Fruit fly (Drosophila melanogaster) whole organism, embryonic: Measurements from ENCODE around the gene CG14695.

ENCODE experiments used
- Adf1 ChIP-seq: fragments of 200-800 bp; sonication (Bioruptor generic); IDR thresholded peaks from 2 replicates; pipeline ENCODE4 v1.3.6; 2022; ENCODE audit warnings: missing biosample characterization, missing genetic modification characterization
- CG10147 ChIP-seq: fragments of 200-800 bp; sonication (Bioruptor generic); optimal IDR thresholded peaks from 2 replicates; lab custom pipeline; 2019; ENCODE audit warnings: missing biosample characterization, mild to moderate bottlenecking, missing genetic modification characterization, moderate library complexity
- CG10274 ChIP-seq: fragments of 200-800 bp; sonication (Bioruptor generic); optimal IDR thresholded peaks from 3 replicates; lab custom pipeline; 2017; ENCODE audit warnings: missing biosample characterization, mild to moderate bottlenecking, missing genetic modification characterization
- CG12155 ChIP-seq: fragments of 200-800 bp; sonication (Bioruptor generic); optimal IDR thresholded peaks from 3 replicates; lab custom pipeline; 2016; ENCODE audit warnings: missing biosample characterization, missing genetic modification characterization
- CG13123 ChIP-seq: fragments of 200-800 bp; sonication (Bioruptor generic); optimal IDR thresholded peaks from 2 replicates; lab custom pipeline; 2016; ENCODE audit warnings: missing biosample characterization, missing genetic modification characterization
- CG15514 ChIP-seq: fragments of 200-800 bp; sonication (Bioruptor generic); optimal IDR thresholded peaks from 3 replicates; lab custom pipeline; 2017; ENCODE audit warnings: missing biosample characterization, missing genetic modification characterization, mild to moderate bottlenecking, moderate library complexity, missing genetic modification reagents
- CG1603 ChIP-seq: fragments of 200-800 bp; sonication (Bioruptor generic); optimal IDR thresholded peaks from 2 replicates; lab custom pipeline; 2019; ENCODE audit warnings: missing biosample characterization, mild to moderate bottlenecking, missing genetic modification characterization, moderate library complexity
- CG16813 ChIP-seq: fragments of 200-800 bp; sonication (Bioruptor generic); IDR thresholded peaks from 3 replicates; pipeline ENCODE4 v1.3.6; 2022; ENCODE audit warnings: missing biosample characterization, missing genetic modification characterization; ENCODE audit not compliant: partially characterized antibody
- CG17361 ChIP-seq: fragments of 200-800 bp; sonication (Bioruptor generic); IDR thresholded peaks from 3 replicates; pipeline ENCODE4 v1.3.6; 2022; ENCODE audit warnings: missing biosample characterization, missing genetic modification characterization
- CG17912 ChIP-seq: fragments of 200-800 bp; sonication (Bioruptor generic); optimal IDR thresholded peaks from 2 replicates; lab custom pipeline; 2018; ENCODE audit warnings: missing biosample characterization, mild to moderate bottlenecking, missing genetic modification characterization
- CG2129 ChIP-seq: fragments of 200-800 bp; sonication (Bioruptor generic); IDR thresholded peaks from 2 replicates; pipeline ENCODE4 v1.3.6; 2022; ENCODE audit warnings: missing biosample characterization, missing genetic modification characterization; ENCODE audit not compliant: partially characterized antibody
- CG31388 ChIP-seq: fragments of 200-800 bp; sonication (Bioruptor generic); optimal IDR thresholded peaks from 2 replicates; lab custom pipeline; 2016; ENCODE audit warnings: missing biosample characterization, missing genetic modification characterization
- CG33213 ChIP-seq: fragments of 200-800 bp; sonication (Bioruptor generic); optimal IDR thresholded peaks from 3 replicates; lab custom pipeline; 2016; ENCODE audit warnings: missing biosample characterization, missing genetic modification characterization
- CG4820 ChIP-seq: fragments of 200-800 bp; sonication (Bioruptor generic); optimal IDR thresholded peaks from 3 replicates; lab custom pipeline; 2016; ENCODE audit warnings: missing biosample characterization, missing genetic modification characterization
- CG5953 ChIP-seq: fragments of 200-800 bp; sonication (Bioruptor generic); IDR thresholded peaks from 2 replicates; pipeline ENCODE4 v1.3.6; 2022; ENCODE audit warnings: missing biosample characterization, missing genetic modification characterization
- CG6765 ChIP-seq: fragments of 200-800 bp; sonication (Bioruptor generic); optimal IDR thresholded peaks from 3 replicates; lab custom pipeline; 2017; ENCODE audit warnings: missing biosample characterization, mild to moderate bottlenecking, missing genetic modification characterization
- CG6854 ChIP-seq: fragments of 200-800 bp; sonication (Bioruptor generic); optimal IDR thresholded peaks from 3 replicates; lab custom pipeline; 2017; ENCODE audit warnings: missing biosample characterization, mild to moderate bottlenecking, missing genetic modification characterization
- CG7372 ChIP-seq: fragments of 200-800 bp; sonication (Bioruptor generic); IDR thresholded peaks from 2 replicates; pipeline ENCODE4 v1.3.6; 2022; ENCODE audit warnings: missing biosample characterization, missing genetic modification characterization
- CG7987 ChIP-seq: fragments of 200-800 bp; sonication (Bioruptor generic); optimal IDR thresholded peaks from 2 replicates; lab custom pipeline; 2018; ENCODE audit warnings: missing biosample characterization, mild to moderate bottlenecking, missing genetic modification characterization, moderate library complexity
- CG8290 ChIP-seq, 3 experiments: fragments of 200-800 bp; sonication (Bioruptor generic); optimal IDR thresholded peaks; 2 replicates each; lab custom pipeline; 2016 to 2019; ENCODE audit warnings: missing biosample characterization in 3 of 3, missing genetic modification characterization in 3 of 3, mild to moderate bottlenecking in 2 of 3, moderate library complexity in 1 of 3
- Dip3 ChIP-seq: fragments of 200-800 bp; sonication (Bioruptor generic); optimal IDR thresholded peaks from 3 replicates; lab custom pipeline; 2016; ENCODE audit warnings: missing biosample characterization, missing genetic modification characterization
- Doc2 ChIP-seq: fragments of 200-800 bp; sonication (Bioruptor generic); IDR thresholded peaks from 2 replicates; pipeline ENCODE4 v1.3.6; 2022; ENCODE audit warnings: missing biosample characterization, missing genetic modification characterization
- Dref ChIP-seq: fragments of 200-800 bp; sonication (Bioruptor generic); IDR thresholded peaks from 2 replicates; pipeline ENCODE4 v1.3.6; 2022; ENCODE audit warnings: missing biosample characterization, missing genetic modification characterization
- Fer3 ChIP-seq: fragments of 200-800 bp; sonication (Bioruptor generic); optimal IDR thresholded peaks from 2 replicates; lab custom pipeline; 2018; ENCODE audit warnings: missing biosample characterization, mild to moderate bottlenecking, missing genetic modification characterization, moderate library complexity
- Gug ChIP-seq: fragments of 200-800 bp; sonication (Bioruptor generic); IDR thresholded peaks from 4 replicates; pipeline ENCODE4 v1.3.6; 2022; ENCODE audit warnings: missing biosample characterization, missing genetic modification characterization
- HmgD ChIP-seq: fragments of 200-800 bp; sonication (Bioruptor generic); optimal IDR thresholded peaks from 3 replicates; lab custom pipeline; 2016; ENCODE audit warnings: missing biosample characterization, missing genetic modification characterization
- Med ChIP-seq: fragments of 200-800 bp; sonication (Bioruptor generic); peaks from one replicate; lab custom pipeline; 2016; ENCODE audit warnings: missing biosample characterization, missing genetic modification characterization, mild to moderate bottlenecking, inconsistent platforms, moderate library complexity
- NK7.1 ChIP-seq: fragments of 200-800 bp; sonication (Bioruptor generic); optimal IDR thresholded peaks from 3 replicates; lab custom pipeline; 2016; ENCODE audit warnings: missing biosample characterization, missing genetic modification characterization
- NfI ChIP-seq: fragments of 200-800 bp; sonication (Bioruptor generic); optimal IDR thresholded peaks from 3 replicates; lab custom pipeline; 2018; ENCODE audit warnings: missing biosample characterization, mild to moderate bottlenecking, missing genetic modification characterization, moderate library complexity
- Pdp1 ChIP-seq, 2 experiments: fragments of 200-800 bp; sonication (Bioruptor generic); optimal IDR thresholded peaks; 3 replicates each; lab custom pipeline; 2016; ENCODE audit warnings: missing biosample characterization in 2 of 2, missing genetic modification characterization in 2 of 2, mild to moderate bottlenecking in 1 of 2, moderate library complexity in 1 of 2
- Ptx1 ChIP-seq: fragments of 200-800 bp; sonication (Bioruptor generic); IDR thresholded peaks from 2 replicates; pipeline ENCODE4 v1.3.6; 2022; ENCODE audit warnings: missing biosample characterization, missing genetic modification characterization
- Ravus ChIP-seq: fragments of 200-800 bp; sonication (Bioruptor generic); IDR thresholded peaks from 2 replicates; pipeline ENCODE4 v1.3.6; 2022; ENCODE audit warnings: missing biosample characterization, missing genetic modification characterization
- Rfx ChIP-seq: fragments of 200-800 bp; sonication (Bioruptor generic); IDR thresholded peaks from 2 replicates; pipeline ENCODE4 v1.3.6; 2022; ENCODE audit warnings: missing biosample characterization, missing genetic modification characterization
- Six4 ChIP-seq: fragments of 200-800 bp; sonication (Bioruptor generic); optimal IDR thresholded peaks from 2 replicates; lab custom pipeline; 2016; ENCODE audit warnings: missing biosample characterization, missing genetic modification characterization
- bab2 ChIP-seq: fragments of 200-800 bp; sonication (Bioruptor generic); optimal IDR thresholded peaks from 2 replicates; lab custom pipeline; 2016; ENCODE audit warnings: missing biosample characterization, missing genetic modification characterization
- chn ChIP-seq: fragments of 200-800 bp; sonication (Bioruptor generic); optimal IDR thresholded peaks from 2 replicates; lab custom pipeline; 2016; ENCODE audit warnings: missing biosample characterization, missing genetic modification characterization
- dati ChIP-seq: fragments of 200-800 bp; sonication (Bioruptor generic); IDR thresholded peaks from 2 replicates; pipeline ENCODE4 v1.3.6; 2022; ENCODE audit warnings: missing biosample characterization, missing genetic modification characterization
- disco-r ChIP-seq: fragments of 200-800 bp; sonication (Bioruptor generic); optimal IDR thresholded peaks from 2 replicates; lab custom pipeline; 2016; ENCODE audit warnings: missing biosample characterization, missing genetic modification characterization
- dmrt99B ChIP-seq: fragments of 200-800 bp; sonication (Bioruptor generic); optimal IDR thresholded peaks from 2 replicates; lab custom pipeline; 2018; ENCODE audit warnings: missing biosample characterization, mild to moderate bottlenecking, missing genetic modification characterization, moderate library complexity
- ems ChIP-seq: fragments of 200-800 bp; sonication (Bioruptor generic); optimal IDR thresholded peaks from 3 replicates; lab custom pipeline; 2016; ENCODE audit warnings: missing biosample characterization, missing genetic modification characterization
- eve ChIP-seq, 2 experiments: fragments of >200 bp; optimal IDR thresholded peaks; 2 replicates each; lab custom pipeline; 2017; ENCODE audit warnings: missing biosample characterization in 2 of 2, missing genetic modification characterization in 2 of 2
- gfzf ChIP-seq: fragments of 200-800 bp; sonication (Bioruptor generic); optimal IDR thresholded peaks from 2 replicates; lab custom pipeline; 2016; ENCODE audit warnings: missing biosample characterization, mild to moderate bottlenecking, missing genetic modification characterization, moderate library complexity
- ham ChIP-seq: fragments of 200-800 bp; sonication (Bioruptor generic); IDR thresholded peaks from 2 replicates; pipeline ENCODE4 v1.3.6; 2022; ENCODE audit warnings: missing biosample characterization, missing genetic modification characterization
- her ChIP-seq: fragments of 200-800 bp; sonication (Bioruptor generic); optimal IDR thresholded peaks from 2 replicates; lab custom pipeline; 2016; ENCODE audit warnings: missing biosample characterization, missing genetic modification characterization
- jing ChIP-seq: fragments of 200-800 bp; sonication (Bioruptor generic); optimal IDR thresholded peaks from 2 replicates; lab custom pipeline; 2018; ENCODE audit warnings: missing biosample characterization, mild to moderate bottlenecking, missing genetic modification characterization
- peb ChIP-seq: fragments of 200-800 bp; sonication (Bioruptor generic); IDR thresholded peaks from 2 replicates; pipeline ENCODE4 v1.3.6; 2022; ENCODE audit warnings: missing biosample characterization, missing genetic modification characterization
- shn ChIP-seq: fragments of 200-800 bp; sonication (Bioruptor generic); optimal IDR thresholded peaks from 3 replicates; lab custom pipeline; 2016; ENCODE audit warnings: missing biosample characterization, missing genetic modification characterization
- sob ChIP-seq: fragments of 200-800 bp; sonication (Bioruptor generic); IDR thresholded peaks from 2 replicates; pipeline ENCODE4 v1.3.6; 2022; ENCODE audit warnings: missing biosample characterization, missing genetic modification characterization
- zen ChIP-seq: fragments of 200-800 bp; sonication (Bioruptor generic); optimal IDR thresholded peaks from 3 replicates; lab custom pipeline; 2018; ENCODE audit warnings: missing biosample characterization, mild to moderate bottlenecking, missing genetic modification characterization, moderate library complexity
- zen2 ChIP-seq: fragments of 200-800 bp; sonication (Bioruptor generic); IDR thresholded peaks from 3 replicates; pipeline ENCODE4 v1.3.6; 2022; ENCODE audit warnings: missing biosample characterization, missing genetic modification characterization; ENCODE audit not compliant: partially characterized antibody

CG14695 gene

DNA sequence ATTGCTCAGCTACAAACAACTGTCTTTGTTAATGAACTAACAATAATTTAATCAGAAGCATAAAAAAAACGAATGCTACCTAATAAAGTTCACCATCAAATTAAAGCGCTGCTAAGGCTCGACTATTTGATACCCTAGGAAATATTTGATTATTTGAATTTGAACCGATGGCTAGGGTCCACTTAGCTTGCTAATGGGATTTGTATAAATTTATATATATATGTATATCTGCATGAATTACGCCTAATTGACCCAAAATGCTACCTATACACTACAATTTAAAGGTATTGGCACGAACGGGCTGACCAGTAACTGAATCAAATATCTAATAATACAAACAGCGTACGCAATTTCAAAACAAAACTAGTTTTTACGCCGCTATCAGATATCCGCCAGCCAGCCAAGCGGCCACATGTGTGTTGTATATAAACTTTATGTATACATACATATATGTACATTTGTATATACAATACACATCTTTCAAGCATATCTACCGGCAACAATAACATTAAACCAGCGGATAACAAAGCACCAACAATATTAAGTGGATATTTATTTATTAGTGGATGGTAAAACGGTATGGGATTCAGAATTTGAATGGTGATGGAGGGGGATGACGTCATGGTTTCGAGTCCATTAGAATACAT is 5.0 kb upstream of the CG14695 start (continued):
- TF ChIP-seq dmrt99B (peak; percentile 92), her (no peak), zen2 (GFP tag; lab: Robert Waterston, UW) (no peak), CG31388 (no peak), CG6854 (GFP tag; lab: Kevin White, UChicago) (peak; percentile 64), Gug (GFP tag; lab: Robert Waterston, UW) (peak; percentile 66; the same call in 3 of the 4 replicates), CG8290 (GFP tag; optimal IDR thresholded peaks at IDR 0.05; lab: Kevin White, UChicago) (no peak), CG8290 (tag; optimal IDR thresholded peaks at IDR 0.05; lab: Kevin White, UChicago) (peak in 1 of 2 experiments; percentile 71), CG15514 (GFP tag; lab: Kevin White, UChicago) (peak; percentile 66), peb (peak; percentile 61), disco-r (GFP tag; lab: Kevin White, UChicago) (no peak), Med (GFP tag; lab: Kevin White, UChicago) (peak; percentile 88), CG13123 (GFP tag; lab: Kevin White, UChicago) (no peak), Ravus (GFP tag; lab: Robert Waterston, UW) (peak; percentile 57), jing (GFP tag; lab: Kevin White, UChicago) (peak; percentile 2), NK7.1 (no peak), CG10274 (GFP tag; lab: Kevin White, UChicago) (peak; percentile 51), CG1603 (tag; lab: Kevin White, UChicago) (peak; percentile 58), bab2 (peak; percentile 19), ham (GFP tag; lab: Robert Waterston, UW) (no peak), eve (GFP tag; optimal IDR thresholded peaks at IDR 0.05; lab: Kevin White, UChicago) (no peak), zen (tag; lab: Kevin White, UChicago) (peak; percentile 62), Fer3 (tag; lab: Kevin White, UChicago) (peak; percentile 80), CG12155 (GFP tag; lab: Kevin White, UChicago) (peak; percentile 21), Six4 (GFP tag; lab: Kevin White, UChicago) (peak; percentile 2), NfI (GFP tag; lab: Kevin White, UChicago) (peak; percentile 61), Dip3 (GFP tag; lab: Kevin White, UChicago) (no peak), dati (GFP tag; lab: Robert Waterston, UW) (peak; percentile 62; the same call in 1 of the 2 replicates), gfzf (no peak), shn (no peak), CG17361 (GFP tag; lab: Robert Waterston, UW) (peak; percentile 69), CG16813 (no peak), CG33213 (GFP tag; lab: Kevin White, UChicago) (peak; percentile 22), CG6765 (GFP tag; lab: Kevin White, UChicago) (peak; percentile 19), ems (peak; percentile 40), Pdp1 (GFP tag; optimal IDR thresholded peaks at IDR 0.05; lab: Kevin White, UChicago) (peak; percentile 31 to 48), Ptx1 (GFP tag; lab: Robert Waterston, UW) (peak; percentile 89), CG7372 (GFP tag; lab: Robert Waterston, UW) (peak; percentile 74), CG7987 (GFP tag; lab: Kevin White, UChicago) (peak; percentile 53), chn (GFP tag; lab: Kevin White, UChicago) (no peak), CG5953 (GFP tag; lab: Robert Waterston, UW) (0 out of 2 replicates have a peak, but pooled peaks have one; percentile 50), Dref (peak; percentile 26; the same call in 1 of the 2 replicates), CG10147 (peak; percentile 82), CG2129 (GFP tag; lab: Robert Waterston, UW) (no peak), Doc2 (GFP tag; lab: Robert Waterston, UW) (peak; percentile 46), Adf1 (GFP tag; lab: Robert Waterston, UW) (no peak; the same call in 1 of the 2 replicates), sob (GFP tag; lab: Robert Waterston, UW) (peak; percentile 88), CG17912 (GFP tag; lab: Kevin White, UChicago) (no peak), HmgD (no peak), Rfx (GFP tag; lab: Robert Waterston, UW) (peak; percentile 93), CG4820 (GFP tag; lab: Kevin White, UChicago) (peak; percentile 60)
